Worm (Caenorhabditis elegans) whole organism, late embryonic: ENCODE results near the gene C17B7.10.

ENCODE experiments used
- Y22D7AL.16 ChIP-seq: sonication (generic microtip); optimal IDR thresholded peaks from 2 replicates; lab custom pipeline; 2016; ENCODE audit warnings: missing genetic modification characterization, missing compliant biosample characterization
- ceh-14 ChIP-seq: sonication (generic microtip); optimal IDR thresholded peaks from 2 replicates; lab custom pipeline; 2016; ENCODE audit warnings: missing genotype, missing genetic modification characterization, missing compliant biosample characterization
- ceh-19 ChIP-seq: fragments of 200-800 bp; sonication (Bioruptor generic); optimal IDR thresholded peaks from 2 replicates; lab custom pipeline; 2018; ENCODE audit warnings: mild to moderate bottlenecking, missing genetic modification characterization, missing compliant biosample characterization
- ceh-2 ChIP-seq: sonication (generic microtip); optimal IDR thresholded peaks from 2 replicates; lab custom pipeline; 2016; ENCODE audit warnings: missing genotype, missing genetic modification characterization, missing compliant biosample characterization
- ceh-22 ChIP-seq: sonication (generic microtip); optimal IDR thresholded peaks from 2 replicates; lab custom pipeline; 2017; ENCODE audit warnings: missing biosample characterization, missing genetic modification characterization
- ceh-30 ChIP-seq: fragments of 150-350 bp; optimal IDR thresholded peaks from 2 replicates; lab custom pipeline; 2014; ENCODE audit warnings: missing biosample characterization, missing genetic modification characterization
- ceh-34 ChIP-seq: sonication (generic microtip); optimal IDR thresholded peaks from 2 replicates; lab custom pipeline; 2016; ENCODE audit warnings: mild to moderate bottlenecking, missing genetic modification characterization, missing compliant biosample characterization
- ceh-48 ChIP-seq: sonication (generic microtip); optimal IDR thresholded peaks from 2 replicates; lab custom pipeline; 2016; ENCODE audit warnings: missing genetic modification characterization, inconsistent platforms, missing compliant biosample characterization
- ceh-6 ChIP-seq: fragments of 200-800 bp; sonication (Bioruptor generic); optimal IDR thresholded peaks from 2 replicates; lab custom pipeline; 2018; ENCODE audit warnings: mild to moderate bottlenecking, missing genetic modification characterization, missing compliant biosample characterization
- ceh-9 ChIP-seq: sonication (generic microtip); optimal IDR thresholded peaks from 2 replicates; lab custom pipeline; 2016; ENCODE audit warnings: mild to moderate bottlenecking, missing genetic modification characterization, inconsistent platforms, missing compliant biosample characterization
- che-1 ChIP-seq: sonication (generic microtip); optimal IDR thresholded peaks from 2 replicates; lab custom pipeline; 2016; ENCODE audit warnings: mild to moderate bottlenecking, missing genetic modification characterization, missing compliant biosample characterization
- dve-1 ChIP-seq: sonication (generic microtip); optimal IDR thresholded peaks from 2 replicates; lab custom pipeline; 2017; ENCODE audit warnings: antibody characterized with exemption, mild to moderate bottlenecking, missing genetic modification characterization, missing compliant biosample characterization
- elt-2 ChIP-seq: sonication (generic microtip); optimal IDR thresholded peaks from 2 replicates; lab custom pipeline; 2016; ENCODE audit warnings: missing genetic modification reagents, missing genetic modification characterization, missing compliant biosample characterization
- elt-4 ChIP-seq: sonication (generic microtip); optimal IDR thresholded peaks from 2 replicates; lab custom pipeline; 2016; ENCODE audit warnings: missing genetic modification characterization, missing compliant biosample characterization
- ets-4 ChIP-seq: sonication (generic microtip); optimal IDR thresholded peaks from 2 replicates; lab custom pipeline; 2016; ENCODE audit warnings: missing genetic modification characterization, missing compliant biosample characterization
- eyg-1 ChIP-seq: sonication (generic microtip); optimal IDR thresholded peaks from 2 replicates; lab custom pipeline; 2016; ENCODE audit warnings: missing genotype, missing genetic modification characterization, missing compliant biosample characterization
- fkh-10 ChIP-seq: fragments of 150-350 bp; optimal IDR thresholded peaks from 2 replicates; lab custom pipeline; 2014; ENCODE audit warnings: missing biosample characterization, missing genetic modification reagents, missing genetic modification characterization
- hlh-15 ChIP-seq: sonication (generic microtip); optimal IDR thresholded peaks from 2 replicates; lab custom pipeline; 2016; ENCODE audit warnings: missing genetic modification characterization, missing compliant biosample characterization
- hlh-6 ChIP-seq: sonication (generic microtip); optimal IDR thresholded peaks from 2 replicates; lab custom pipeline; 2016; ENCODE audit warnings: missing genotype, missing genetic modification characterization, missing compliant biosample characterization
- hlh-8 ChIP-seq: sonication (generic microtip); optimal IDR thresholded peaks from 2 replicates; lab custom pipeline; 2016; ENCODE audit warnings: missing genotype, missing genetic modification characterization, missing compliant biosample characterization
- lim-6 ChIP-seq: sonication (generic microtip); optimal IDR thresholded peaks from 2 replicates; lab custom pipeline; 2016; ENCODE audit warnings: missing genetic modification characterization, missing compliant biosample characterization
- lin-11 ChIP-seq: fragments of 200-800 bp; sonication (Bioruptor generic); optimal IDR thresholded peaks from 2 replicates; lab custom pipeline; 2018; ENCODE audit warnings: mild to moderate bottlenecking, missing genetic modification characterization, missing compliant biosample characterization
- madf-2 ChIP-seq: sonication (generic microtip); optimal IDR thresholded peaks from 2 replicates; lab custom pipeline; 2017; ENCODE audit warnings: missing genetic modification characterization, missing compliant biosample characterization
- nfya-1 ChIP-seq: sonication (generic microtip); optimal IDR thresholded peaks from 2 replicates; lab custom pipeline; 2017; ENCODE audit warnings: missing genetic modification characterization, mild to moderate bottlenecking, missing compliant biosample characterization, antibody characterized with exemption, moderate library complexity
- nhr-232 ChIP-seq: sonication (generic microtip); optimal IDR thresholded peaks from 2 replicates; lab custom pipeline; 2016; ENCODE audit warnings: missing genetic modification characterization, missing compliant biosample characterization
- npax-4 ChIP-seq: sonication (generic microtip); optimal IDR thresholded peaks from 2 replicates; lab custom pipeline; 2016; ENCODE audit warnings: missing genetic modification characterization, missing compliant biosample characterization
- odd-2 ChIP-seq: sonication (generic microtip); optimal IDR thresholded peaks from 2 replicates; lab custom pipeline; 2017; ENCODE audit warnings: antibody characterized with exemption, mild to moderate bottlenecking, missing genetic modification characterization, missing compliant biosample characterization
- pax-1 ChIP-seq: fragments of 150-350 bp; optimal IDR thresholded peaks from 2 replicates; lab custom pipeline; 2014; ENCODE audit warnings: missing biosample characterization, missing genetic modification characterization
- pqm-1 ChIP-seq: sonication (generic microtip); optimal IDR thresholded peaks from 2 replicates; lab custom pipeline; 2016; ENCODE audit warnings: missing genetic modification characterization, missing compliant biosample characterization
- ref-2 ChIP-seq: sonication (generic microtip); optimal IDR thresholded peaks from 2 replicates; lab custom pipeline; 2016; ENCODE audit warnings: missing genetic modification characterization, missing compliant biosample characterization
- sdc-2 ChIP-seq: sonication (generic microtip); optimal IDR thresholded peaks from 2 replicates; lab custom pipeline; 2016; ENCODE audit warnings: missing genotype, missing genetic modification characterization, missing compliant biosample characterization
- sox-2 ChIP-seq: fragments of 200-800 bp; sonication (Bioruptor generic); IDR thresholded peaks from 2 replicates; pipeline ENCODE4 v1.3.6; 2022; ENCODE audit warnings: missing genetic modification reagents, missing genetic modification characterization, missing compliant biosample characterization
- sox-4 ChIP-seq: sonication (generic microtip); optimal IDR thresholded peaks from 2 replicates; lab custom pipeline; 2017; ENCODE audit warnings: mild to moderate bottlenecking, missing genetic modification characterization, inconsistent platforms, missing compliant biosample characterization
- syd-9 ChIP-seq: sonication (generic microtip); optimal IDR thresholded peaks from 2 replicates; lab custom pipeline; 2016; ENCODE audit warnings: mild to moderate bottlenecking, missing genetic modification characterization, moderate library complexity, missing compliant biosample characterization
- ttx-3 ChIP-seq: sonication (generic microtip); optimal IDR thresholded peaks from 2 replicates; lab custom pipeline; 2016; ENCODE audit warnings: missing genetic modification reagents, missing genetic modification characterization, missing compliant biosample characterization
- unc-42 ChIP-seq: sonication (generic microtip); optimal IDR thresholded peaks from 2 replicates; lab custom pipeline; 2016; ENCODE audit warnings: missing genotype, missing genetic modification characterization, missing compliant biosample characterization

C17B7.10 gene

DNA sequence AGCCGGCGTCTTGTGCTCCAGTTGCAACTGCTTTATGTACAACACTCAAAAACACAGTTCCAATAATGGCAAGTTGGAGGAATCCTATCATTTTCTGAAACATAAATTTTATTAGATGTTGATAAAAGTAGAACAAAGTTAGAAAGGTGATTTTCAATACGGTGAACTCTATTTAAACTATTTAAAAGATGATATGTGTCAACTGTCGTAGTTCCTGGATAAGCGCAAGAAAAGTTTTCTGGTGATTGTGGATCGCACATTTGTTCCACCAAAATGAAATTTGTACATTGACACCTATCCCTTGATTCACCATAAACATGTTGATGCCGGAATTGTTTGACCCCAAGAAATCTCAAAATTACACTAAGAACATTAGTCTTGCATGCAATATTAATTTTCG lies 9.8 kb downstream of the C17B7.10 start, which contains the start of gene C17B7.9:
C17B7.9 (minus strand) TSS at position 101 of the 400 bp plus-strand sequence.
- TF ChIP-seq ets-4 (no peak), ceh-19 (no peak), ceh-6 (GFP tag; lab: Kevin White, UChicago) (no peak), fkh-10 (GFP tag; lab: Kevin White, UChicago) (no peak), hlh-8 (tag; lab: Kevin White, UChicago) (no peak), lin-11 (tag; lab: Kevin White, UChicago) (no peak), elt-4 (tag; lab: Kevin White, UChicago) (no peak), unc-42 (no peak), pax-1 (no peak), syd-9 (tag; lab: Kevin White, UChicago) (no peak), ceh-2 (no peak), dve-1 (tag; lab: Kevin White, UChicago) (no peak), sox-4 (tag; lab: Kevin White, UChicago) (no peak), ceh-22 (tag; lab: Kevin White, UChicago) (no peak), nfya-1 (tag; lab: Kevin White, UChicago) (no peak), ceh-14 (tag; lab: Kevin White, UChicago) (no peak)

DNA sequence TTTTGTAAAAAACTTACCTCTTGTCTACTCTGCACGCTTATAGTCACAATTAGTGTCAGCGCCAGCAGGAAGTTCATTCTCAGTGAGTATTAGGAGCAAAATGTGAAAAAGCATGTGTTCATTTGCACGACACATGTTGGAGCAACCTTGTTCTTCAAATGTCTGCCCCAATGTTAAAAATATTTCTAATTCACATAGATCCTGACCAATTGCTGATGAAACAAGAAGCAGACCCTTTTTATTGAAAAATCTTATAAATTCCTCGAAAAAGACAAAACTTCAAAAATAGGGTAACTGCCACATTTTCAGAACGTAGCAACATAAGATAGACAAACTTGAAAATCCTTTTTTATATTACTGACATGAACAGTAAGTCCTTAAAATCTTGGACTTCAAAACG lies 17.6 kb downstream of the C17B7.10 start, which contains the start of gene C17B7.8:
C17B7.8 (minus strand) TSS at position 101 of the 400 bp plus-strand sequence.
- TF ChIP-seq ceh-48 (tag; lab: Kevin White, UChicago) (no peak), syd-9 (tag; lab: Kevin White, UChicago) (no peak), eyg-1 (tag; lab: Kevin White, UChicago) (no peak), nhr-232 (tag; lab: Kevin White, UChicago) (no peak), ceh-30 (tag; lab: Kevin White, UChicago) (no peak), Y22D7AL.16 (tag; lab: Kevin White, UChicago) (no peak), sox-2 (GFP tag; lab: Robert Waterston, UW) (no peak), npax-4 (no peak), ref-2 (no peak), dve-1 (tag; lab: Kevin White, UChicago) (no peak), ttx-3 (no peak), lim-6 (no peak), sox-4 (tag; lab: Kevin White, UChicago) (no peak), ceh-34 (tag; lab: Kevin White, UChicago) (no peak), odd-2 (tag; lab: Kevin White, UChicago) (no peak), hlh-8 (tag; lab: Kevin White, UChicago) (no peak), ceh-6 (GFP tag; lab: Kevin White, UChicago) (no peak)
- TF ChIP-seq, all 69 proteins: peak for 0

DNA sequence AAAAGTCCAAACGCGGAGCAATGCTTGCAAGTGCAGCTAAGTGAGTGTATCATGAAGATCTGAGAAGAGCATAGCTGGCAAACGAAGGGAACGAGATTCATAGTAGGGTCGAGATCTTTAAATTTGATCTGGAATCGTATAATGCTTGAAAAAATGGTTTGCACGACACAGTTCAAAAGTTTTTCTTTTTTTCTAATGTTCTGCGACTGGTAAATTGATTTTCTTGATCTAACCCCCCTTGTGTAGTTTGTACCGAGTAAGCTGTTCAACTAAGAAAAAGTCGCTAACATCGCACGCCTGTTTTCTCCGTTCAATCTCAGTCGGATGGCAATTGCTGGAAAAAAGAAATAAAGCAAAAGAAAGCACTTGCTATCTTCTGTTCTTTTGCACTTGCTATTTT lies 21.4 kb downstream of the C17B7.10 start, which contains the start of gene C17B7.14:
C17B7.14 (minus strand) TSS at position 101 of the 400 bp plus-strand sequence.
- no peak for TF ChIP-seq hlh-15 (tag; lab: Kevin White, UChicago)
- TF ChIP-seq madf-2 (tag; lab: Kevin White, UChicago): no peak
- no peak for TF ChIP-seq che-1 (tag; lab: Kevin White, UChicago)
- TF ChIP-seq sdc-2 (tag; lab: Kevin White, UChicago): no peak
- no peak for TF ChIP-seq pax-1
- TF ChIP-seq dve-1 (tag; lab: Kevin White, UChicago): no peak
- no peak for TF ChIP-seq ceh-34 (tag; lab: Kevin White, UChicago)
- TF ChIP-seq nfya-1 (tag; lab: Kevin White, UChicago): no peak
- TF ChIP-seq pqm-1 (tag; lab: Kevin White, UChicago): no peak
- TF ChIP-seq hlh-6 (tag; lab: Kevin White, UChicago): no peak
- TF ChIP-seq ceh-9 (tag; lab: Kevin White, UChicago): no peak
- no peak for TF ChIP-seq sox-4 (tag; lab: Kevin White, UChicago)
- TF ChIP-seq odd-2 (tag; lab: Kevin White, UChicago): no peak

ce11 chrV:3320005-3320404 lies 21.8 kb downstream of the C17B7.10 start, which contains the start of gene F35F10.14:
TSS of gene F35F10.14 (minus strand) at chrV:3320105.
- no peak for TF ChIP-seq elt-2 (tag; lab: Kevin White, UChicago)
- TF ChIP-seq, all 69 proteins: peak for 0
